Worm (Caenorhabditis elegans) whole organism, late embryonic: ENCODE measurements around the gene C05D2.8.

Source experiments
- nhr-11 ChIP-seq: fragments of 150-350 bp; optimal IDR thresholded peaks from 2 replicates; lab custom pipeline; 2014; ENCODE audit warnings: missing biosample characterization, missing genetic modification characterization
- pqm-1 ChIP-seq: sonication (generic microtip); optimal IDR thresholded peaks from 2 replicates; lab custom pipeline; 2016; ENCODE audit warnings: missing genetic modification characterization, missing compliant biosample characterization
- tbx-2 ChIP-seq: sonication (generic microtip); optimal IDR thresholded peaks from 2 replicates; lab custom pipeline; 2016; ENCODE audit warnings: missing genetic modification characterization, missing compliant biosample characterization

DNA sequence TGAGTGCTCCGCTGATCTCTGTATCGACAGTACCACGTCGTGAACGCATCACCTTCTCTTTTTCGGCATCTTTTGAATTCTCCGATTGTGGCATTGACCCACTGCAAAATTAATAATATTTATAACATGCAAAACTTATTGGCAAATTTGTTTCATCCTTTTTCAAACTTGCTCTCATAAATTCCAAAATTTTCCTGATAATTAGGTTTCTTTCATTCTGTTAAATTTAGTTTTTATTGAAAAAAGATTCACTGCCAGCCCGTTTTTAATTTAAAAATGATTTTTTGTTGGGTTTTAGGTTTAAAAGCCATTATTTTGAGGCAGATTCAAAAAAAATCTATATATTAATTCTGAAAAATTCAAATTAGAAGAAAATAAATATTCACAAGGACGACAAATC is 10.2 kb downstream of the C05D2.8 start, which contains the start of gene wdr-37:
- TF ChIP-seq tbx-2 (tag; lab: Kevin White, UChicago) = no peak
- TF ChIP-seq pqm-1 (tag; lab: Kevin White, UChicago) = no peak
- TF ChIP-seq nhr-11 (tag; lab: Kevin White, UChicago) = no peak
